Fruit fly (Drosophila melanogaster) whole organism, pupa: Measurements from ENCODE around the gene CG14079.

ENCODE experiments used
- CG10348 ChIP-seq: fragments of 200-800 bp; sonication (Bioruptor generic); IDR thresholded peaks from 2 replicates; pipeline ENCODE4 v1.3.6; 2022; ENCODE audit warnings: missing biosample characterization, missing genetic modification characterization
- CG12605 ChIP-seq: fragments of 200-800 bp; sonication (Bioruptor generic); IDR thresholded peaks from 2 replicates; pipeline ENCODE4 v1.3.6; 2022; ENCODE audit warnings: missing biosample characterization, missing genetic modification characterization
- CG17806 ChIP-seq: fragments of 200-800 bp; sonication (Bioruptor generic); optimal IDR thresholded peaks from 2 replicates; lab custom pipeline; 2018; ENCODE audit warnings: missing biosample characterization, mild to moderate bottlenecking, missing genetic modification characterization, moderate library complexity
- CG32121 ChIP-seq: fragments of 200-800 bp; sonication (Bioruptor generic); IDR thresholded peaks from 2 replicates; pipeline ENCODE4 v1.3.6; 2022; ENCODE audit warnings: missing biosample characterization, missing genetic modification characterization
- CG4496 ChIP-seq: fragments of 200-800 bp; sonication (Bioruptor generic); IDR thresholded peaks from 3 replicates; pipeline ENCODE4 v1.3.6; 2022; ENCODE audit warnings: missing biosample characterization, missing genetic modification characterization
- CG8159 ChIP-seq: fragments of 200-800 bp; sonication (Bioruptor generic); optimal IDR thresholded peaks from 3 replicates; lab custom pipeline; 2018; ENCODE audit warnings: missing biosample characterization, mild to moderate bottlenecking, missing genetic modification characterization, moderate library complexity
- CG9948 ChIP-seq: fragments of 200-800 bp; sonication (Bioruptor generic); optimal IDR thresholded peaks from 2 replicates; lab custom pipeline; 2018; ENCODE audit warnings: missing biosample characterization, mild to moderate bottlenecking, missing genetic modification characterization, moderate library complexity
- D1 ChIP-seq: fragments of 200-800 bp; sonication (Bioruptor generic); optimal IDR thresholded peaks from 2 replicates; lab custom pipeline; 2018; ENCODE audit warnings: missing biosample characterization, mild to moderate bottlenecking, missing genetic modification characterization, moderate library complexity
- EcR ChIP-seq: fragments of 200-800 bp; sonication (Bioruptor generic); optimal IDR thresholded peaks from 3 replicates; lab custom pipeline; 2019; ENCODE audit warnings: missing biosample characterization, missing genetic modification characterization, mild to moderate bottlenecking, moderate library complexity, missing genetic modification reagents
- Ets98B ChIP-seq: fragments of 200-800 bp; sonication (Bioruptor generic); IDR thresholded peaks from 2 replicates; pipeline ENCODE4 v1.3.6; 2022; ENCODE audit warnings: missing biosample characterization, missing genetic modification characterization
- Pif1B ChIP-seq: fragments of 200-800 bp; sonication (Bioruptor generic); optimal IDR thresholded peaks from 3 replicates; lab custom pipeline; 2016; ENCODE audit warnings: missing biosample characterization, missing genetic modification characterization
- rn ChIP-seq: fragments of 200-800 bp; sonication (Bioruptor generic); IDR thresholded peaks from 2 replicates; pipeline ENCODE4 v1.3.6; 2022; ENCODE audit warnings: missing biosample characterization, missing genetic modification characterization

DNA sequence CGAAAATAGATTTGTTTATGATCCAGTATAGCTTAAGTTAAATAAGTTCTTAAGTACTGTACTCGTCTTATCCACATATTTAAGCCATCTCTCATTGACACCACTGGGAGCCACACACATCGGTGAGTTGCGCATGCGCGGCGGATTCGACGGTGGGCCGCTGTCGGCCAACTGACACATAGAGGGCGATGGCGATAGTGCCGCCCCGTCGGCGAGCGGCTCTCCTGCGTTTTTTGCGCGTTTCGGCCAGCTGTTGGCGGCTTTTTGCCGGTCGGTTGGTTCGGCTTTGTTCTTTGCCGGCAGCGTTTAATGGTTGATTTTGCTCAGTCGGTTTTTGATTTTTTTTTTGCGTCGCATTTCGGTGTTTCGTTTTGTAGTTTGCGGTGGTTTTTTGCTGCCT lies 43.5 kb upstream of the CG14079 start:
- no peak for TF ChIP-seq CG8159 (tag; lab: Kevin White, UChicago)
- TF ChIP-seq CG12605 (GFP tag; lab: Robert Waterston, UW), result no peak
- no peak for TF ChIP-seq CG32121
- no peak for TF ChIP-seq CG10348 (GFP tag; lab: Robert Waterston, UW)
- TF ChIP-seq Pif1B (GFP tag; lab: Kevin White, UChicago), result no peak
- TF ChIP-seq CG17806 (tag; lab: Kevin White, UChicago), result no peak
- TF ChIP-seq CG9948, result no peak
- TF ChIP-seq EcR (GFP tag; lab: Kevin White, UChicago), result no peak
- TF ChIP-seq rn (GFP tag; lab: Robert Waterston, UW), result no peak
- no peak for TF ChIP-seq CG4496 (GFP tag; lab: Robert Waterston, UW)
- TF ChIP-seq D1 (tag; lab: Kevin White, UChicago), result no peak
- TF ChIP-seq Ets98B, result no peak
